Worm (Caenorhabditis elegans) whole organism, mixed stage, embryonic: Measurements from ENCODE around the gene F15B9.11.

Experiments used
- nhr-2 ChIP-seq: fragments of 150-350 bp; optimal IDR thresholded peaks from 2 replicates; lab custom pipeline; 2014; ENCODE audit warnings: missing biosample characterization, missing genetic modification characterization
- ztf-11 ChIP-seq: fragments of 150-350 bp; optimal IDR thresholded peaks from 2 replicates; lab custom pipeline; 2014; ENCODE audit warnings: missing biosample characterization, missing genetic modification characterization

DNA sequence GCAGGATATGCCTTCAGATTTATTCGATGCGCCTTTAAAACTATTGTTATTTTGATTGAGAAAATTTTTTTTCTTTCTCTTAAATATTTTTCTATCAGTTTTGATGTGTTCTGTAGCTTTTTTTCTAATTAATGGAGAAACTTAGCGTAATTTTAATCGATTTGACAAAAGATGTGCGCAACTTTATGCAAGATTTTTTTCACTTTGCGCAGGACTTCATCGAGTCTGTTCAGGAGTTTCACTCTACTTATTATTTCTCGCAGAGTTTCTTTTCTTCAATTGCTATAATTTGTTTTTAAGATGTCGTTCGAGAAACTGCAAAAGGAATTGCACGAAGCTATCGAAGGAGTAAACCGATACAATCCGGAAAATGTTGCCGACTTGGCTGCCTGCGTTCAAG, 39.0 kb downstream of the F15B9.11 start, which contains the start of gene eif-3.K:
- TF ChIP-seq nhr-2 (tag; lab: Kevin White, UChicago) (no peak), ztf-11 (no peak)
